Worm (Caenorhabditis elegans) whole organism, young adult: Measurements from ENCODE around the gene drr-1.

Experiments used
- B0019.2 ChIP-seq: fragments of 200-800 bp; sonication (Bioruptor generic); conservative IDR thresholded peaks from 2 replicates; pipeline ENCODE4 v1.3.6; 2022; ENCODE audit warnings: missing genetic modification reagents, missing genetic modification characterization, missing compliant biosample characterization
- B0336.3 ChIP-seq: fragments of 200-800 bp; sonication (Bioruptor generic); IDR thresholded peaks from 2 replicates; pipeline ENCODE4 v1.3.6; 2022; ENCODE audit warnings: missing genetic modification characterization, missing compliant biosample characterization
- C17E4.6 ChIP-seq: fragments of 200-800 bp; sonication (Bioruptor generic); IDR thresholded peaks from 2 replicates; pipeline ENCODE4 v1.3.6; 2022; ENCODE audit warnings: missing genetic modification reagents, missing genetic modification characterization, missing compliant biosample characterization
- F39B2.1 ChIP-seq: fragments of 200-800 bp; sonication (Bioruptor generic); IDR thresholded peaks from 2 replicates; pipeline ENCODE4 v1.3.6; 2022; ENCODE audit warnings: missing genetic modification reagents, missing genetic modification characterization, missing compliant biosample characterization
- F49E8.2 ChIP-seq: sonication (generic microtip); optimal IDR thresholded peaks from 3 replicates; lab custom pipeline; 2017; ENCODE audit warnings: missing genetic modification characterization, mild to moderate bottlenecking, missing compliant biosample characterization, antibody characterized with exemption, moderate library complexity; ENCODE audit not compliant: insufficient read depth
- F57A8.1 ChIP-seq: fragments of 200-800 bp; sonication (Bioruptor generic); optimal IDR thresholded peaks from 2 replicates; lab custom pipeline; 2018; ENCODE audit warnings: mild to moderate bottlenecking, missing genetic modification characterization, moderate library complexity, missing compliant biosample characterization
- K11D2.4 ChIP-seq: fragments of 200-800 bp; sonication (Bioruptor generic); IDR thresholded peaks from 2 replicates; pipeline ENCODE4 v1.3.6; 2022; ENCODE audit warnings: missing genetic modification reagents, missing genetic modification characterization, missing compliant biosample characterization
- T07F8.4 ChIP-seq: sonication (generic microtip); optimal IDR thresholded peaks from 2 replicates; lab custom pipeline; 2016; ENCODE audit warnings: mild to moderate bottlenecking, missing genetic modification characterization, moderate library complexity, missing compliant biosample characterization
- Y67H2A.10 ChIP-seq: fragments of 200-800 bp; sonication (Bioruptor generic); conservative IDR thresholded peaks from 2 replicates; pipeline ENCODE4 v1.3.6; 2022; ENCODE audit warnings: missing genetic modification reagents, missing genetic modification characterization, missing compliant biosample characterization
- Y79H2A.3 ChIP-seq: fragments of 200-800 bp; sonication (Bioruptor generic); conservative IDR thresholded peaks from 2 replicates; pipeline ENCODE4 v1.3.6; 2022; ENCODE audit warnings: missing genetic modification reagents, missing genetic modification characterization, missing compliant biosample characterization
- ZK185.1 ChIP-seq: sonication (generic microtip); optimal IDR thresholded peaks from 2 replicates; lab custom pipeline; 2016; ENCODE audit warnings: mild to moderate bottlenecking, missing genetic modification characterization, missing compliant biosample characterization; ENCODE audit not compliant: poor library complexity, severe bottlenecking
- ama-1 ChIP-seq, 3 experiments: fragments of 150-350 bp in 1 of 3; sonication (generic microtip) in 2 of 3; optimal IDR thresholded peaks; 2 replicates each; lab custom pipeline; 2014 to 2018; ENCODE audit warnings: missing biosample characterization in 2 of 3, missing genetic modification characterization in 2 of 3, missing genetic modification reagents in 2 of 3
- atf-7 ChIP-seq: sonication (generic microtip); optimal IDR thresholded peaks from 2 replicates; lab custom pipeline; 2017; ENCODE audit warnings: mild to moderate bottlenecking, missing genetic modification characterization, missing compliant biosample characterization
- athp-1 ChIP-seq: sonication (generic microtip); optimal IDR thresholded peaks from 2 replicates; lab custom pipeline; 2017; ENCODE audit warnings: mild to moderate bottlenecking, missing genetic modification characterization, missing compliant biosample characterization
- attf-5 ChIP-seq: fragments of 200-800 bp; sonication (Bioruptor generic); optimal IDR thresholded peaks from 2 replicates; lab custom pipeline; 2018; ENCODE audit warnings: mild to moderate bottlenecking, missing genetic modification characterization, missing compliant biosample characterization
- attf-6 ChIP-seq: fragments of 200-800 bp; sonication (Bioruptor generic); IDR thresholded peaks from 2 replicates; pipeline ENCODE4 v1.3.6; 2022; ENCODE audit warnings: missing genetic modification reagents, missing genetic modification characterization, missing compliant biosample characterization
- bed-1 ChIP-seq: fragments of 200-800 bp; sonication (Bioruptor generic); IDR thresholded peaks from 2 replicates; pipeline ENCODE4 v1.3.6; 2022; ENCODE audit warnings: missing genetic modification reagents, missing genetic modification characterization, missing compliant biosample characterization
- cebp-2 ChIP-seq: fragments of 200-800 bp; sonication (Bioruptor generic); IDR thresholded peaks from 2 replicates; pipeline ENCODE4 v1.3.6; 2022; ENCODE audit warnings: missing genetic modification characterization, missing compliant biosample characterization
- ceh-100 ChIP-seq: fragments of 200-800 bp; sonication (Bioruptor generic); IDR thresholded peaks from 2 replicates; pipeline ENCODE4 v1.3.6; 2022; ENCODE audit warnings: missing genetic modification reagents, missing genetic modification characterization, missing compliant biosample characterization
- ceh-27 ChIP-seq: fragments of 200-800 bp; sonication (Bioruptor generic); optimal IDR thresholded peaks from 2 replicates; lab custom pipeline; 2018; ENCODE audit warnings: mild to moderate bottlenecking, missing genetic modification characterization, moderate library complexity, missing compliant biosample characterization
- ceh-58 ChIP-seq: fragments of 200-800 bp; sonication (Bioruptor generic); IDR thresholded peaks from 2 replicates; pipeline ENCODE4 v1.3.6; 2022; ENCODE audit warnings: missing genetic modification characterization, missing compliant biosample characterization
- die-1 ChIP-seq: sonication (generic microtip); optimal IDR thresholded peaks from 2 replicates; lab custom pipeline; 2016; ENCODE audit warnings: missing genotype, mild to moderate bottlenecking, missing genetic modification characterization, missing compliant biosample characterization
- efl-1 ChIP-seq: fragments of 150-350 bp; optimal IDR thresholded peaks from 2 replicates; lab custom pipeline; 2014; ENCODE audit warnings: missing biosample characterization, missing genetic modification reagents, missing genetic modification characterization
- egl-18 ChIP-seq: fragments of 200-800 bp; sonication (Bioruptor generic); IDR thresholded peaks from 2 replicates; pipeline ENCODE4 v1.3.6; 2022; ENCODE audit warnings: missing genetic modification reagents, missing genetic modification characterization, missing compliant biosample characterization
- egl-44 ChIP-seq: fragments of 200-800 bp; sonication (Bioruptor generic); IDR thresholded peaks from 2 replicates; pipeline ENCODE4 v1.3.6; 2022; ENCODE audit warnings: missing genetic modification reagents, missing genetic modification characterization, missing compliant biosample characterization
- ekl-4 ChIP-seq: fragments of 200-800 bp; sonication (Bioruptor generic); IDR thresholded peaks from 2 replicates; pipeline ENCODE4 v1.3.6; 2022; ENCODE audit warnings: missing genetic modification reagents, missing genetic modification characterization, missing compliant biosample characterization
- ets-4 ChIP-seq: fragments of 200-800 bp; sonication (Bioruptor generic); optimal IDR thresholded peaks from 2 replicates; lab custom pipeline; 2018; ENCODE audit warnings: mild to moderate bottlenecking, missing genetic modification characterization, missing compliant biosample characterization
- hmg-1.2 ChIP-seq: fragments of 200-800 bp; sonication (Bioruptor generic); IDR thresholded peaks from 2 replicates; pipeline ENCODE4 v1.3.6; 2022; ENCODE audit warnings: missing genetic modification reagents, missing genetic modification characterization, missing compliant biosample characterization
- hrde-1 ChIP-seq: sonication (generic microtip); optimal IDR thresholded peaks from 2 replicates; lab custom pipeline; 2016; ENCODE audit warnings: missing genetic modification characterization, mild to moderate bottlenecking, missing compliant biosample characterization, moderate library complexity, missing genotype, missing genetic modification reagents, borderline replicate concordance
- lag-1 ChIP-seq: fragments of 200-800 bp; sonication (Bioruptor generic); IDR thresholded peaks from 2 replicates; pipeline ENCODE4 v1.3.6; 2022; ENCODE audit warnings: missing genetic modification reagents, missing genetic modification characterization, missing compliant biosample characterization
- lin-26 ChIP-seq: fragments of 200-800 bp; sonication (Bioruptor generic); IDR thresholded peaks from 2 replicates; pipeline ENCODE4 v1.3.6; 2022; ENCODE audit warnings: missing genetic modification reagents, missing genetic modification characterization, missing compliant biosample characterization
- lin-54 ChIP-seq: fragments of 200-800 bp; sonication (Bioruptor generic); optimal IDR thresholded peaks from 2 replicates; lab custom pipeline; 2018; ENCODE audit warnings: mild to moderate bottlenecking, missing genetic modification characterization, missing compliant biosample characterization
- lsl-1 ChIP-seq: fragments of 200-800 bp; sonication (Bioruptor generic); optimal IDR thresholded peaks from 2 replicates; lab custom pipeline; 2018; ENCODE audit warnings: mild to moderate bottlenecking, missing genetic modification characterization, moderate library complexity, missing compliant biosample characterization
- mcd-1 ChIP-seq: fragments of 200-800 bp; sonication (Bioruptor generic); IDR thresholded peaks from 2 replicates; pipeline ENCODE4 v1.3.6; 2022; ENCODE audit warnings: missing genetic modification reagents, missing genetic modification characterization, missing compliant biosample characterization
- mxl-1 ChIP-seq: sonication (generic microtip); optimal IDR thresholded peaks from 2 replicates; lab custom pipeline; 2016; ENCODE audit warnings: missing genetic modification characterization, missing compliant biosample characterization
- nfya-1 ChIP-seq: sonication (generic microtip); optimal IDR thresholded peaks from 2 replicates; lab custom pipeline; 2017; ENCODE audit warnings: antibody characterized with exemption, missing compliant biosample characterization, missing genetic modification characterization, borderline replicate concordance; ENCODE audit not compliant: insufficient read depth
- nfyb-1 ChIP-seq: fragments of 200-800 bp; sonication (Bioruptor generic); IDR thresholded peaks from 2 replicates; pipeline ENCODE4 v1.3.6; 2022; ENCODE audit warnings: missing genetic modification reagents, missing genetic modification characterization, missing compliant biosample characterization
- nhr-179 ChIP-seq: sonication (generic microtip); optimal IDR thresholded peaks from 2 replicates; lab custom pipeline; 2016; ENCODE audit warnings: mild to moderate bottlenecking, missing genetic modification characterization, missing compliant biosample characterization
- pbrm-1 ChIP-seq: fragments of 200-800 bp; sonication (Bioruptor generic); IDR thresholded peaks from 2 replicates; pipeline ENCODE4 v1.3.6; 2022; ENCODE audit warnings: missing genetic modification reagents, missing genetic modification characterization, missing compliant biosample characterization
- rcor-1 ChIP-seq: fragments of 200-800 bp; sonication (Bioruptor generic); IDR thresholded peaks from 2 replicates; pipeline ENCODE4 v1.3.6; 2022; ENCODE audit warnings: missing genetic modification reagents, missing genetic modification characterization, missing compliant biosample characterization
- rpc-1 ChIP-seq, 2 experiments: fragments of 150-350 bp in 1 of 2; sonication (generic microtip) in 1 of 2; optimal IDR thresholded peaks; 2 replicates each; lab custom pipeline; 2014 to 2018; ENCODE audit warnings: missing biosample characterization in 1 of 2, missing genetic modification characterization in 1 of 2, missing genetic modification reagents in 1 of 2, missing genotype in 1 of 2
- sea-2 ChIP-seq: fragments of 200-800 bp; sonication (Bioruptor generic); IDR thresholded peaks from 2 replicates; pipeline ENCODE4 v1.3.6; 2022; ENCODE audit warnings: missing genetic modification characterization, missing compliant biosample characterization
- snpc-1.1 ChIP-seq: sonication (generic microtip); optimal IDR thresholded peaks from 2 replicates; lab custom pipeline; 2017; ENCODE audit warnings: missing genetic modification characterization, mild to moderate bottlenecking, missing compliant biosample characterization, antibody characterized with exemption, moderate library complexity, missing genotype, missing genetic modification reagents; ENCODE audit not compliant: insufficient read depth
- tbx-9 ChIP-seq: sonication (generic microtip); optimal IDR thresholded peaks from 2 replicates; lab custom pipeline; 2016; ENCODE audit warnings: borderline replicate concordance, missing genetic modification characterization, inconsistent platforms, missing compliant biosample characterization
- unc-130 ChIP-seq: sonication (generic microtip); optimal IDR thresholded peaks from 2 replicates; lab custom pipeline; 2016; ENCODE audit warnings: missing genetic modification reagents, missing genetic modification characterization, missing compliant biosample characterization
- zim-3 ChIP-seq: sonication (generic microtip); optimal IDR thresholded peaks from 2 replicates; lab custom pipeline; 2017; ENCODE audit warnings: mild to moderate bottlenecking, missing genetic modification characterization, moderate library complexity, missing compliant biosample characterization
- ztf-28 ChIP-seq: fragments of 200-800 bp; sonication (Bioruptor generic); IDR thresholded peaks from 2 replicates; pipeline ENCODE4 v1.3.6; 2022; ENCODE audit warnings: missing genetic modification reagents, missing genetic modification characterization, missing compliant biosample characterization

drr-1 gene

DNA sequence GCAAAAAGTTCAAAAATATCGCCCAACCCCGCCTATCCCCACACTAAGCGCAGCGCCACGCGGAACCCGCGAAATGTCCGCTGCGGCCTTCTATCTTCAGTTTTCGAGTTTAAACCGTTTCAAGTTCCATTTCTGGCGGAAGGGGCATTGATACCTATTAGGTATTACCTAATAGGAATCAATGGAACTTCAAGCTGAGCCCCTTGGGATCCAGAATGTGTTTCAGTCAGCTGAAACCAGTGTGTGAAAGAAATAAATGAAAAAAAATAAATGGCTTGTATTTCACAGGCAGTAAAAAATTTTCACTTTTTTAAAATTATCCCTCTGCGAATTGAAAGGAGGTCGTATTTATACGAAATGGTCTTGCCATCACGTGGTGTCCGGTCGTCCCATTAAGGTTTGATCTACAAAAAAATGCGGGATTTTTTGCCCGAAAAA lies 25.5 kb upstream of the drr-1 start (continued):
- TF ChIP-seq Y67H2A.10 (GFP tag; lab: Robert Waterston, UW) (no peak), rcor-1 (GFP tag; lab: Robert Waterston, UW) (peak; percentile 81), attf-5 (GFP tag; lab: Kevin White, UChicago) (peak; percentile 47), ceh-58 (no peak), hrde-1 (peak; percentile 95), F57A8.1 (GFP tag; lab: Kevin White, UChicago) (peak; percentile 54), cebp-2 (GFP tag; lab: Robert Waterston, UW) (no peak), athp-1 (tag; lab: Kevin White, UChicago) (peak; percentile 93), efl-1 (GFP tag; lab: Kevin White, UChicago) (peak; percentile 63), egl-18 (no peak), nfyb-1 (GFP tag; lab: Robert Waterston, UW) (0 out of 2 replicates have a peak, but pooled peaks have one; percentile 24), lag-1 (GFP tag; lab: Robert Waterston, UW) (no peak), atf-7 (tag; lab: Kevin White, UChicago) (no peak), ztf-28 (GFP tag; lab: Robert Waterston, UW) (peak; percentile 29; the same call in 1 of the 2 replicates), ama-1 (optimal IDR thresholded peaks at IDR 0.05; lab: Kevin White, UChicago) (no peak), ama-1 (GFP tag; optimal IDR thresholded peaks at IDR 0.05; lab: Kevin White, UChicago) (peak; percentile 17 to 73), T07F8.4 (tag; lab: Kevin White, UChicago) (no peak), snpc-1.1 (tag; lab: Kevin White, UChicago) (peak; percentile 98), rpc-1 (optimal IDR thresholded peaks at IDR 0.05; lab: Kevin White, UChicago) (no peak), rpc-1 (tag; optimal IDR thresholded peaks at IDR 0.05; lab: Kevin White, UChicago) (no peak), lin-54 (GFP tag; lab: Kevin White, UChicago) (peak; percentile 76), lin-26 (GFP tag; lab: Robert Waterston, UW) (peak; percentile 94), pbrm-1 (GFP tag; lab: Robert Waterston, UW) (peak; percentile 88; the same call in 1 of the 2 replicates), unc-130 (GFP tag; lab: Kevin White, UChicago) (peak; percentile 78), B0019.2 (peak; percentile 49; the same call in 1 of the 2 replicates), hmg-1.2 (peak; percentile 95), zim-3 (tag; lab: Kevin White, UChicago) (peak; percentile 49), ceh-27 (peak; percentile 7), mcd-1 (GFP tag; lab: Robert Waterston, UW) (peak; percentile 62), nfya-1 (tag; lab: Kevin White, UChicago) (no peak), B0336.3 (GFP tag; lab: Robert Waterston, UW) (peak; percentile 77), F39B2.1 (GFP tag; lab: Robert Waterston, UW) (0 out of 2 replicates have a peak, but pooled peaks have one; percentile 6), ets-4 (GFP tag; lab: Kevin White, UChicago) (peak; percentile 28), nhr-179 (tag; lab: Kevin White, UChicago) (no peak), K11D2.4 (no peak), bed-1 (no peak), F49E8.2 (tag; lab: Kevin White, UChicago) (peak; percentile 93), sea-2 (GFP tag; lab: Robert Waterston, UW) (no peak), tbx-9 (tag; lab: Kevin White, UChicago) (no peak), egl-44 (GFP tag; lab: Robert Waterston, UW) (peak; percentile 52; the same call in 1 of the 2 replicates), die-1 (peak; percentile 75), ZK185.1 (no peak), ceh-100 (GFP tag; lab: Robert Waterston, UW) (peak; percentile 52), ekl-4 (peak; percentile 91), Y79H2A.3 (GFP tag; lab: Robert Waterston, UW) (peak; percentile 89), C17E4.6 (no peak), attf-6 (GFP tag; lab: Robert Waterston, UW) (peak; percentile 97), mxl-1 (tag; lab: Kevin White, UChicago) (no peak), lsl-1 (peak; percentile 81)
